Worm (Caenorhabditis elegans) whole organism, L3 larva: ENCODE measurements around the gene atgp-1.
A peak's percentile ranks its signal among the peaks of the same experiment; 100 is the strongest.

Source experiments
- R02D3.7 ChIP-seq: fragments of 150-350 bp; optimal IDR thresholded peaks from 2 replicates; lab custom pipeline; 2014; ENCODE audit warnings: missing biosample characterization, missing genetic modification characterization
- ceh-16 ChIP-seq: sonication (generic microtip); optimal IDR thresholded peaks from 2 replicates; lab custom pipeline; 2017; ENCODE audit warnings: missing biosample characterization, missing genetic modification characterization
- ceh-28 ChIP-seq: fragments of 150-350 bp; optimal IDR thresholded peaks from 2 replicates; lab custom pipeline; 2014; ENCODE audit warnings: missing biosample characterization, missing genetic modification reagents, missing genetic modification characterization
- ceh-82 ChIP-seq: fragments of 150-350 bp; optimal IDR thresholded peaks from 2 replicates; lab custom pipeline; 2014; ENCODE audit warnings: missing biosample characterization, missing genetic modification characterization
- egl-5 ChIP-seq: fragments of 150-350 bp; optimal IDR thresholded peaks from 2 replicates; lab custom pipeline; 2017; ENCODE audit warnings: missing biosample characterization, missing genetic modification reagents, missing genetic modification characterization, inconsistent platforms
- elt-1 ChIP-seq: fragments of 150-350 bp; optimal IDR thresholded peaks from 2 replicates; lab custom pipeline; 2014; ENCODE audit warnings: missing biosample characterization, missing genetic modification characterization
- elt-2 ChIP-seq: sonication (generic microtip); optimal IDR thresholded peaks from 2 replicates; lab custom pipeline; 2016; ENCODE audit warnings: missing genetic modification reagents, mild to moderate bottlenecking, missing genetic modification characterization, missing compliant biosample characterization
- eor-1 ChIP-seq, 2 experiments: fragments of 150-350 bp; optimal IDR thresholded peaks; 2 replicates each; lab custom pipeline; 2014 to 2018; ENCODE audit warnings: missing biosample characterization in 2 of 2, missing genetic modification characterization in 2 of 2
- fkh-2 ChIP-seq: fragments of 150-350 bp; optimal IDR thresholded peaks from 2 replicates; lab custom pipeline; 2014; ENCODE audit warnings: missing biosample characterization, missing genetic modification reagents, missing genetic modification characterization
- fos-1 ChIP-seq: fragments of 150-350 bp; optimal IDR thresholded peaks from 2 replicates; lab custom pipeline; 2014; ENCODE audit warnings: missing biosample characterization, missing genetic modification characterization
- hmg-11 ChIP-seq: sonication (generic microtip); optimal IDR thresholded peaks from 2 replicates; lab custom pipeline; 2016; ENCODE audit warnings: missing genetic modification characterization, missing compliant biosample characterization
- lin-15B ChIP-seq: fragments of 150-350 bp; optimal IDR thresholded peaks from 2 replicates; lab custom pipeline; 2014; ENCODE audit warnings: missing biosample characterization, missing genetic modification characterization
- lin-39 ChIP-seq: fragments of 150-350 bp; optimal IDR thresholded peaks from 2 replicates; lab custom pipeline; 2018; ENCODE audit warnings: missing biosample characterization, missing genetic modification reagents, missing genetic modification characterization
- lsy-12 ChIP-seq: sonication (generic microtip); optimal IDR thresholded peaks from 2 replicates; lab custom pipeline; 2016; ENCODE audit warnings: mild to moderate bottlenecking, missing genetic modification characterization, missing compliant biosample characterization
- mdl-1 ChIP-seq: fragments of 150-350 bp; optimal IDR thresholded peaks from 2 replicates; lab custom pipeline; 2014; ENCODE audit warnings: missing biosample characterization, missing genetic modification characterization
- mml-1 ChIP-seq: fragments of 150-350 bp; sonication (generic microtip); optimal IDR thresholded peaks from 3 replicates; lab custom pipeline; 2014; ENCODE audit warnings: missing biosample characterization, missing genetic modification characterization
- nfya-1 ChIP-seq: sonication (generic microtip); optimal IDR thresholded peaks from 2 replicates; lab custom pipeline; 2017; ENCODE audit warnings: missing genetic modification characterization, mild to moderate bottlenecking, missing compliant biosample characterization, antibody characterized with exemption, moderate library complexity; ENCODE audit not compliant: insufficient read depth
- nhr-11 ChIP-seq: fragments of 150-350 bp; optimal IDR thresholded peaks from 2 replicates; lab custom pipeline; 2014; ENCODE audit warnings: missing biosample characterization, missing genetic modification characterization
- nhr-23 ChIP-seq: fragments of 150-350 bp; optimal IDR thresholded peaks from 2 replicates; lab custom pipeline; 2014; ENCODE audit warnings: missing biosample characterization, missing genetic modification reagents, missing genetic modification characterization
- nhr-237 ChIP-seq: fragments of 150-350 bp; optimal IDR thresholded peaks from 2 replicates; lab custom pipeline; 2014; ENCODE audit warnings: missing biosample characterization, missing genetic modification characterization
- nhr-25 ChIP-seq: sonication (generic microtip); optimal IDR thresholded peaks from 2 replicates; lab custom pipeline; 2017; ENCODE audit warnings: missing biosample characterization, missing genetic modification characterization
- nhr-28 ChIP-seq: fragments of 150-350 bp; optimal IDR thresholded peaks from 2 replicates; lab custom pipeline; 2014; ENCODE audit warnings: missing biosample characterization, missing genetic modification characterization
- nhr-43 ChIP-seq: sonication (generic microtip); optimal IDR thresholded peaks from 2 replicates; lab custom pipeline; 2016; ENCODE audit warnings: mild to moderate bottlenecking, missing genetic modification characterization, missing compliant biosample characterization; ENCODE audit not compliant: poor library complexity, severe bottlenecking
- nhr-67 ChIP-seq: fragments of 150-350 bp; optimal IDR thresholded peaks from 2 replicates; lab custom pipeline; 2014; ENCODE audit warnings: missing biosample characterization, missing genetic modification characterization
- pha-4 ChIP-seq: fragments of 150-350 bp; optimal IDR thresholded peaks from 2 replicates; lab custom pipeline; 2014; ENCODE audit warnings: missing biosample characterization, missing genetic modification reagents, missing genetic modification characterization
- pqm-1 ChIP-seq: fragments of 150-350 bp; optimal IDR thresholded peaks from 2 replicates; lab custom pipeline; 2017; ENCODE audit warnings: missing biosample characterization, missing genetic modification characterization, inconsistent platforms
- sea-2 ChIP-seq: fragments of 150-350 bp; sonication (generic microtip); optimal IDR thresholded peaks from 4 replicates; lab custom pipeline; 2014; ENCODE audit warnings: missing biosample characterization, missing genetic modification reagents, missing genetic modification characterization
- skn-1 ChIP-seq: fragments of 150-350 bp; optimal IDR thresholded peaks from 2 replicates; lab custom pipeline; 2014; ENCODE audit warnings: missing biosample characterization, missing genetic modification characterization
- snpc-4 ChIP-seq: fragments of 150-350 bp; optimal IDR thresholded peaks from 2 replicates; lab custom pipeline; 2014; ENCODE audit warnings: missing biosample characterization, missing genetic modification characterization
- tbx-2 ChIP-seq: sonication (generic microtip); optimal IDR thresholded peaks from 2 replicates; lab custom pipeline; 2016; ENCODE audit warnings: mild to moderate bottlenecking, missing genetic modification characterization, missing compliant biosample characterization
- unc-39 ChIP-seq: sonication (generic microtip); optimal IDR thresholded peaks from 4 replicates; lab custom pipeline; 2017; ENCODE audit warnings: missing biosample characterization, missing genetic modification characterization
- unc-62 ChIP-seq: fragments of 150-350 bp; sonication (generic microtip); optimal IDR thresholded peaks from 4 replicates; lab custom pipeline; 2014; ENCODE audit warnings: missing biosample characterization, missing genetic modification reagents, missing genetic modification characterization
- zag-1 ChIP-seq: fragments of 150-350 bp; optimal IDR thresholded peaks from 2 replicates; lab custom pipeline; 2014; ENCODE audit warnings: missing biosample characterization, missing genetic modification characterization
- ztf-11 ChIP-seq: fragments of 150-350 bp; optimal IDR thresholded peaks from 2 replicates; lab custom pipeline; 2014; ENCODE audit warnings: missing biosample characterization, missing genetic modification characterization
- ztf-4 ChIP-seq: fragments of 150-350 bp; optimal IDR thresholded peaks from 2 replicates; lab custom pipeline; 2014; ENCODE audit warnings: missing biosample characterization, missing genetic modification characterization

The atgp-1 gene

DNA sequence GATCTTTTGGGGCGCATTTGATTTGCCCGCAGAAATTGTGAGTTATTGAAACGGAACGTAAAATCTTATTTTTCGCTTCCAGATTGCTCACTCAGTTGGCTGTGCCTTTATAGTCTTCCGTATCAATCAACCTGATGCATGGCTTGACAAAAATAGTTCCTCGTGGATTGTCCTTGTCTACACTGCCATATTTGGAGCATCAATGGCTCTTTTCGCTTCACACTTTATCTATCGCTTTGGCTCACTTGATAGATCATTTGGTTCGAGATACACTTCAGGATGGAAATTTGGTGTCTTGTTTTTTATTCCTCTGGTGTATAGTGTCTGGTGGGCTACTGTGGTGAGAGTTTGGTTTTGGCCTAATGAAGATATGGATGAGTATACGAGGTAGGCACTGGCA lies 3.4 kb upstream of the atgp-1 start:
- TF ChIP-seq nhr-11 (tag; lab: Kevin White, UChicago) (no peak), ceh-28 (tag; lab: Kevin White, UChicago) (no peak), nhr-43 (no peak), R02D3.7 (tag; lab: Kevin White, UChicago) (no peak), nhr-23 (no peak), nhr-25 (tag; lab: Kevin White, UChicago) (no peak), egl-5 (no peak), sea-2 (GFP tag; lab: Kevin White, UChicago) (no peak), ceh-82 (tag; lab: Kevin White, UChicago) (no peak), ztf-11 (tag; lab: Kevin White, UChicago) (no peak), zag-1 (tag; lab: Kevin White, UChicago) (no peak), fkh-2 (no peak), elt-2 (tag; lab: Kevin White, UChicago) (no peak), nfya-1 (no peak), elt-1 (tag; lab: Kevin White, UChicago) (no peak), eor-1 (tag; optimal IDR thresholded peaks at IDR 0.05; lab: Kevin White, UChicago) (no peak)

DNA sequence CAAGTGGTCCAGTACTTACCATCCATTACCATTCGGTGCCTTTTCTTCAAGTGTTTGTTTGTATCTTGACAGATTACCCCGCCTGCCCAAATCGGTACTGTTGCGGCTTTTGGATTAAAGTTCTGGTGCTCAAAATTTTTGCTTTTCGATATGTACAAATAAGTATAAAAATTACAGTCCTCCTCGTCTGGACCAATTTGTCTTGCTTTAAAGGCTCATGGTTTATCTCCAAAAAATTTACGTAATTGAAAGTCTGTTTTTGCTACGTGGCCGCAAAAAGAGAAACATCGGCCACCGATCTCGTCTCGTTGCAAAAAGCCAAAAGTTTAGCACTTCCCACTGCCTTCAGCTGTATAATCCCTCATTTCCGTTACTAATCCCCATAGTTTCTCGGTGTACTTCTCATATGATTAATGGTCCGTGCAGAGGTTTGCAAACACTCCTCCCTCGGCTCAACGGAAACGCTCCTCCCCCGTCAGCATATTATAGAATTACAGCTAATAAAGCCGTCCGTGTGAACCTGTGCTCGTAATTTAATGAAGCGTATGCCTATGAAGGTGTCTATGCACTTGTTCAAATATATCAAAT lies 1.7 kb upstream of the atgp-1 start:
- no peak for TF ChIP-seq elt-2 (tag; lab: Kevin White, UChicago)
- TF ChIP-seq lin-39: peak; percentile 77
- no peak for TF ChIP-seq nfya-1
- TF ChIP-seq fkh-2: no peak

DNA sequence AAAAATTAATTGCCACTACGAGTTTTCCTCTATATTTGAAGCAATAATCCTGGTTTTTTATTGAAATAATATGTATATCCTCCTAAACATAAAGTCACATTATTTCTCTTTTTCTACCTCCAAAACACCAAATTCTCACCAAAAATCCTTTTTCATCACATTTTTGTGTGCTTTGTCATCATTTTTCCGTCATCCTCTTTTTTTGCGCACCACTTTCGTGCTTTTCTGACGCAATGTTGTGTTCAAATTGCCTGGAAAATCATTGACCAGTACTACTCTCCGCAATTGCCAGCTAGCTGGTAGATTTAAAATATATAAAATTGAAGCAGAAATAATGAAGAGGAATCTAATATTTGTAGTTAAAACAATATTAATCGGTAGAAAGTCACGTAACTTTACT lies 1.1 kb upstream of the atgp-1 start:
- no peak for TF ChIP-seq pha-4 (tag; lab: Kevin White, UChicago)
- peak; percentile 45 for TF ChIP-seq skn-1 (tag; lab: Kevin White, UChicago)

DNA sequence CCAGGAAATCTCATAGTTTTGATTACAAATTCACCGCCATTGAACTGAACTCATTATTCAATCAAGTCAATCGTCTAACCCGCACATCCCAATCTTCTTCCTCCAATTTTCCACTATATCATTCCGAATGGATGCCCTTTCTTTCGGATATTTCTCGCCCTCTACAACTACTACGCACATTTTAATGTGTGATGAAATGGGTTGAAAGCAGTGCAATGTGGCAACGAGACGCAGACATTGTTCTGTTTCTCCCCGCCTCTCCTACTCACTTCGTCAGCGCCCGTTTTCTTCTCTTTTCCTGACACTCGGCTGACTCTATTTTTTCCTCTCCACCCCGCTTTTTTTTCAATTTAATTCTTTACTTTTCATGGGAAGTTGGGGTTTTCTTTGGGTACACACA lies 514 bp upstream of the atgp-1 start:
- no peak for TF ChIP-seq fos-1 (tag; lab: Kevin White, UChicago)
- no peak for TF ChIP-seq eor-1 (tag; optimal IDR thresholded peaks at IDR 0.05; lab: Kevin White, UChicago)
- peak; percentile 90 for TF ChIP-seq hmg-11 (tag; lab: Kevin White, UChicago)
- TF ChIP-seq mml-1 (tag; lab: Kevin White, UChicago): no peak
- TF ChIP-seq pqm-1 (tag; lab: Kevin White, UChicago): peak; percentile 4
- TF ChIP-seq sea-2 (GFP tag; lab: Kevin White, UChicago): no peak
- peak; percentile 15 for TF ChIP-seq elt-2 (tag; lab: Kevin White, UChicago)
- TF ChIP-seq elt-1 (tag; lab: Kevin White, UChicago): no peak
- peak; percentile 66 for TF ChIP-seq nfya-1
- no peak for TF ChIP-seq ceh-16
- no peak for TF ChIP-seq ztf-11 (tag; lab: Kevin White, UChicago)
- TF ChIP-seq ztf-4 (tag; lab: Kevin White, UChicago): no peak
- peak; percentile 67 for TF ChIP-seq lin-39
- TF ChIP-seq egl-5: peak; percentile 93
- TF ChIP-seq nhr-237 (tag; lab: Kevin White, UChicago): no peak
- no peak for TF ChIP-seq ceh-82 (tag; lab: Kevin White, UChicago)
- TF ChIP-seq lsy-12 (tag; lab: Kevin White, UChicago): no peak
- peak; percentile 28 for TF ChIP-seq snpc-4 (tag; lab: Kevin White, UChicago)
- TF ChIP-seq pha-4 (tag; lab: Kevin White, UChicago): peak; percentile 28
- TF ChIP-seq mdl-1 (tag; lab: Kevin White, UChicago): no peak
- no peak for TF ChIP-seq nhr-67
- TF ChIP-seq tbx-2 (tag; lab: Kevin White, UChicago): no peak
- TF ChIP-seq lin-15B (tag; lab: Kevin White, UChicago): peak; percentile 5
- TF ChIP-seq zag-1 (tag; lab: Kevin White, UChicago): no peak
- TF ChIP-seq unc-62 (GFP tag; lab: Kevin White, UChicago): no peak
- TF ChIP-seq fkh-2: no peak
- TF ChIP-seq nhr-23: peak; percentile 42
- TF ChIP-seq unc-39 (tag; lab: Kevin White, UChicago): no peak

DNA sequence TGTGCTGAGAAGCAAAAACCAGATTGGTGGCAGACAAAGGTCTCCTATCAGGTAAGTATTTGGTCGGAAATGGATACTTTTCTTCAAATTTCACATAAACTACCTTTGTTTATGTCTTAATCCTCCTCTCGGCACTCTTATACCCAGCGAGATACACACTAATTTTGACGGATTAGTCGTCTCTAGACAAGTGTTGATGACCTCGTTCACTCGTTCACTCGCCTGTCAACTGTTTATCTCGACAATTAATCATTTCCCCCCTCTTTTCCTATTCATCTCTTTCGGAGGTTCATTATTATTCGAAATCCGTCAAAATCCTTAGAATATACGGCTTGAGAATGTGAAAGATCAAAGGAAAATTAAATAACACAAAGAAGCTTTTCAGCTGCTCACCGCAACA lies 560 bp downstream of the atgp-1 start:
- TF ChIP-seq nhr-28: no peak
- peak; percentile 25 for TF ChIP-seq nhr-25 (tag; lab: Kevin White, UChicago)
